Fruit fly (Drosophila melanogaster) whole organism, pupa: Measurements from ENCODE around the gene AttD.
A peak's percentile ranks its signal among the peaks of the same experiment; 100 is the strongest.

Experiments used
- CG10348 ChIP-seq: fragments of 200-800 bp; sonication (Bioruptor generic); IDR thresholded peaks from 2 replicates; pipeline ENCODE4 v1.3.6; 2022; ENCODE audit warnings: missing biosample characterization, missing genetic modification characterization
- CG12605 ChIP-seq: fragments of 200-800 bp; sonication (Bioruptor generic); IDR thresholded peaks from 2 replicates; pipeline ENCODE4 v1.3.6; 2022; ENCODE audit warnings: missing biosample characterization, missing genetic modification characterization
- CG13204 ChIP-seq: fragments of 200-800 bp; sonication (Bioruptor generic); optimal IDR thresholded peaks from 2 replicates; lab custom pipeline; 2018; ENCODE audit warnings: missing biosample characterization, mild to moderate bottlenecking, missing genetic modification characterization, moderate library complexity
- CG14655 ChIP-seq: fragments of 200-800 bp; sonication (Bioruptor generic); optimal IDR thresholded peaks from 3 replicates; lab custom pipeline; 2017; ENCODE audit warnings: mild to moderate bottlenecking, missing biosample characterization, missing genetic modification reagents, missing genetic modification characterization
- CG15710 ChIP-seq: fragments of 200-800 bp; sonication (Bioruptor generic); optimal IDR thresholded peaks from 2 replicates; lab custom pipeline; 2018; ENCODE audit warnings: missing biosample characterization, mild to moderate bottlenecking, missing genetic modification characterization, moderate library complexity
- CG17806 ChIP-seq: fragments of 200-800 bp; sonication (Bioruptor generic); optimal IDR thresholded peaks from 2 replicates; lab custom pipeline; 2018; ENCODE audit warnings: missing biosample characterization, mild to moderate bottlenecking, missing genetic modification characterization, moderate library complexity
- CG32121 ChIP-seq: fragments of 200-800 bp; sonication (Bioruptor generic); IDR thresholded peaks from 2 replicates; pipeline ENCODE4 v1.3.6; 2022; ENCODE audit warnings: missing biosample characterization, missing genetic modification characterization
- CG34367 ChIP-seq: fragments of 200-800 bp; sonication (Bioruptor generic); optimal IDR thresholded peaks from 2 replicates; lab custom pipeline; 2018; ENCODE audit warnings: missing biosample characterization, mild to moderate bottlenecking, missing genetic modification characterization
- CG4496 ChIP-seq: fragments of 200-800 bp; sonication (Bioruptor generic); IDR thresholded peaks from 3 replicates; pipeline ENCODE4 v1.3.6; 2022; ENCODE audit warnings: missing biosample characterization, missing genetic modification characterization
- CG8159 ChIP-seq: fragments of 200-800 bp; sonication (Bioruptor generic); optimal IDR thresholded peaks from 3 replicates; lab custom pipeline; 2018; ENCODE audit warnings: missing biosample characterization, mild to moderate bottlenecking, missing genetic modification characterization, moderate library complexity
- CG8301 ChIP-seq: fragments of 200-800 bp; sonication (Bioruptor generic); optimal IDR thresholded peaks from 2 replicates; lab custom pipeline; 2018; ENCODE audit warnings: missing biosample characterization, mild to moderate bottlenecking, missing genetic modification characterization
- CG9948 ChIP-seq: fragments of 200-800 bp; sonication (Bioruptor generic); optimal IDR thresholded peaks from 2 replicates; lab custom pipeline; 2018; ENCODE audit warnings: missing biosample characterization, mild to moderate bottlenecking, missing genetic modification characterization, moderate library complexity
- D1 ChIP-seq: fragments of 200-800 bp; sonication (Bioruptor generic); optimal IDR thresholded peaks from 2 replicates; lab custom pipeline; 2018; ENCODE audit warnings: missing biosample characterization, mild to moderate bottlenecking, missing genetic modification characterization, moderate library complexity
- EcR ChIP-seq: fragments of 200-800 bp; sonication (Bioruptor generic); optimal IDR thresholded peaks from 3 replicates; lab custom pipeline; 2019; ENCODE audit warnings: missing biosample characterization, missing genetic modification characterization, mild to moderate bottlenecking, moderate library complexity, missing genetic modification reagents
- Ets98B ChIP-seq: fragments of 200-800 bp; sonication (Bioruptor generic); IDR thresholded peaks from 2 replicates; pipeline ENCODE4 v1.3.6; 2022; ENCODE audit warnings: missing biosample characterization, missing genetic modification characterization
- Pif1A ChIP-seq: fragments of 200-800 bp; sonication (Bioruptor generic); optimal IDR thresholded peaks from 3 replicates; lab custom pipeline; 2016; ENCODE audit warnings: missing biosample characterization, missing genetic modification characterization
- Pif1B ChIP-seq: fragments of 200-800 bp; sonication (Bioruptor generic); optimal IDR thresholded peaks from 3 replicates; lab custom pipeline; 2016; ENCODE audit warnings: missing biosample characterization, missing genetic modification characterization
- Snoo ChIP-seq: fragments of 200-800 bp; sonication (Bioruptor generic); optimal IDR thresholded peaks from 3 replicates; lab custom pipeline; 2017; ENCODE audit warnings: missing biosample characterization, mild to moderate bottlenecking, missing genetic modification characterization, inconsistent platforms
- fd96Ca ChIP-seq: fragments of 200-800 bp; sonication (Bioruptor generic); IDR thresholded peaks from 3 replicates; pipeline ENCODE4 v1.3.6; 2022; ENCODE audit warnings: missing biosample characterization, missing genetic modification characterization
- gl ChIP-seq: fragments of 200-800 bp; sonication (Bioruptor generic); optimal IDR thresholded peaks from 2 replicates; lab custom pipeline; 2018; ENCODE audit warnings: missing biosample characterization, mild to moderate bottlenecking, missing genetic modification characterization
- rn ChIP-seq: fragments of 200-800 bp; sonication (Bioruptor generic); IDR thresholded peaks from 2 replicates; pipeline ENCODE4 v1.3.6; 2022; ENCODE audit warnings: missing biosample characterization, missing genetic modification characterization

The AttD gene

DNA sequence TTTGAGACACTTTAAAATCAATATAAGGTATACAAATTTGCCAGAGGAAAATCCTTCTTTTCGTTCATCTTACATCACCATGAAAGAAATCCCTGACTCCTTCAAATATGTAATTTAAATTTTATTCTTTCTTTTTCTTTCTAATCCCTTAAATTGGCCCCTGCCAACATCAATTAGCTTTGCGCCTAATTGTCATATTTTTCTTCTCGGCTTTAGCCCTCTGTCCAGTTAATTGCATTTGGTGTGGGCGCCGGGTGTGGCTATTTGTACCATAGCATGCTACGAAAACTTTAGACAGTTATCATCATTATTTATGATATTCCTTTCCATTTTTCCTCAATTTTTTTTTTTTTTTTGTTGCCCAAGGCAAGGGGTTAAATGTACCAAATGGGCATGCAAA is 5.3 kb downstream of the AttD start, which contains the start of gene CG43175:
TSS of gene CG43175 (plus strand) at position 301 of the 400 bp plus-strand sequence.
- TF ChIP-seq CG13204 (GFP tag; lab: Kevin White, UChicago) (no peak), CG12605 (GFP tag; lab: Robert Waterston, UW) (no peak), Snoo (tag; lab: Kevin White, UChicago) (no peak), Ets98B (GFP tag; lab: Robert Waterston, UW) (no peak), Pif1A (GFP tag; lab: Kevin White, UChicago) (no peak)

DNA sequence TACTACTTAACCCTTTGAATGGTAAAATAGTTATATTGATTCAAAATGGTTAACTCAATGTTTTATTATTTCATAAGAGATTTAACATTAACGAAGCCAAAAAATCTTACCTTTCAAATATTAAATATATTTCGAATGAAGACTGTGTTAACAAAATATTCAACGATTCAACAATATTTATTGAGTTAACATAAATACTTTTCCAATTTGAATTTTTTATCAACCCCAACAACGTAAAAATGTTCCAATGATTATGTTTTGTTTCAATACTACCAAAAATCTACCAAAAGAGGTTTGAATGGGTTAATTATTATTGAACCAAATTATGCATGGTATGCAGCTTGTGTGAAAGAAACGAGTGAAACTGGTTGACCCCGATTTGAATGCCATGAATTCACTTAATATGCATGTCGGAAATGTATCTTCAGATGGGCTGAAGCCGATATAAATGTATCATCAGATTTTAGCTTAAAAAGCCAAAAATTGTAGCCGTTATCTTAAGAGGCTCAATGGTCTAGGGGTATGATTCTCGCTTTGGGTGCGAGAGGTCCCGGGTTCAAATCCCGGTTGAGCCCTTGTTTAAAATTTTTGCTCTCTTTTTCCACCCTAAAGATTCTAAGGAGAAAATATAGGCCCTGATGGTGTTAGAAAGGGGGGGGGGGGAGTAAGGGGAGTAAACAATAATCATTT is 6.3 kb downstream of the AttD start:
- TF ChIP-seq Ets98B (GFP tag; lab: Robert Waterston, UW) (no peak), CG14655 (GFP tag; lab: Kevin White, UChicago) (no peak), CG17806 (tag; lab: Kevin White, UChicago) (no peak), EcR (GFP tag; lab: Kevin White, UChicago) (no peak), CG34367 (tag; lab: Kevin White, UChicago) (no peak), Pif1A (GFP tag; lab: Kevin White, UChicago) (no peak), CG15710 (tag; lab: Kevin White, UChicago) (no peak), Pif1B (GFP tag; lab: Kevin White, UChicago) (no peak), CG32121 (GFP tag; lab: Robert Waterston, UW) (no peak), CG9948 (tag; lab: Kevin White, UChicago) (no peak), D1 (tag; lab: Kevin White, UChicago) (no peak), CG10348 (GFP tag; lab: Robert Waterston, UW) (no peak), CG13204 (GFP tag; lab: Kevin White, UChicago) (no peak), Snoo (tag; lab: Kevin White, UChicago) (no peak)

DNA sequence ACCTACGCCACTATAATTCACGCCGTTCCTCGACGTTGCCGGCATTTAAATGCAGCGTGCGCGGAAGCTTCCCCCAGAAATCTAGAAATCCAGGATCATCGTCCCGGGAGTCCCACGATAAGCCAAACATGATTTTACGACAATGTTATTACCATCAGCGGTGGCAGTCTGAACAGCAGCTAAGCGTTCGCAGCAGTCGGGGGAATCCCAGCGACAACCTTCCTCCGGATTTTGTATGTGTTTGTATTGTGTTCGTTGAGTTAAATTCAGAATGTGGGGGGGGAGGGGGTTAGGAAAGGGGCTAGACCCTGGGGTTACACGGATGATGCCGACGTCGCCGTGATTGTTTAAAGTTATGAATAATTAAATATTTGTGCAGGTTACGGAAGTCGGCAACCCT is 19.0 kb downstream of the AttD start:
- TF ChIP-seq Ets98B (GFP tag; lab: Robert Waterston, UW) = no peak
- no peak for TF ChIP-seq CG8159 (tag; lab: Kevin White, UChicago)
- no peak for TF ChIP-seq CG15710 (tag; lab: Kevin White, UChicago)
- no peak for TF ChIP-seq Snoo (tag; lab: Kevin White, UChicago)
- no peak for TF ChIP-seq CG34367 (tag; lab: Kevin White, UChicago)
- TF ChIP-seq CG14655 (GFP tag; lab: Kevin White, UChicago) = no peak
- TF ChIP-seq CG32121 (GFP tag; lab: Robert Waterston, UW) = no peak
- TF ChIP-seq gl (tag; lab: Kevin White, UChicago) = no peak
- TF ChIP-seq CG12605 (GFP tag; lab: Robert Waterston, UW) = no peak
- TF ChIP-seq D1 (tag; lab: Kevin White, UChicago) = no peak
- TF ChIP-seq CG10348 (GFP tag; lab: Robert Waterston, UW) = no peak
- TF ChIP-seq Pif1B (GFP tag; lab: Kevin White, UChicago) = no peak
- no peak for TF ChIP-seq fd96Ca (GFP tag; lab: Robert Waterston, UW)
- no peak for TF ChIP-seq rn (GFP tag; lab: Robert Waterston, UW)

DNA sequence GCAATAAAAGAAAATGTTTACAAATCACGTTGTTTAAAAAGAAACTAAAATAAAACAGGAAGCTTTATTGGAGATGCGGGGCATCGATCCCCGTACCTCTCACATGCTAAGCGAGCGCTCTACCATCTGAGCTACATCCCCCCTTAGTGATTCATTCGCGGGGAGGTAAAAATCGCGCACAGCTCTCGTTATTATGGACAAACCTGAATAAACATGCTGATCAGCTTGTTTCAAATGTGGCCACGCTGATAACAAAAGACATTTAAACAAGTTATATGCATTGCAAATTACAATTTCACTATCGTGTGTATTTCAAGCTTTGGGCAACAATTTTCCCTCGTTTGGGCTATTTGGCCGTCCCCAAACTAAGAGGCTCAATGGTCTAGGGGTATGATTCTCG is 20.2 kb downstream of the AttD start:
- TF ChIP-seq CG8301 (tag; lab: Kevin White, UChicago) (no peak), CG4496 (peak; percentile 22; the same call in 1 of the 3 replicates), CG14655 (GFP tag; lab: Kevin White, UChicago) (no peak)

DNA sequence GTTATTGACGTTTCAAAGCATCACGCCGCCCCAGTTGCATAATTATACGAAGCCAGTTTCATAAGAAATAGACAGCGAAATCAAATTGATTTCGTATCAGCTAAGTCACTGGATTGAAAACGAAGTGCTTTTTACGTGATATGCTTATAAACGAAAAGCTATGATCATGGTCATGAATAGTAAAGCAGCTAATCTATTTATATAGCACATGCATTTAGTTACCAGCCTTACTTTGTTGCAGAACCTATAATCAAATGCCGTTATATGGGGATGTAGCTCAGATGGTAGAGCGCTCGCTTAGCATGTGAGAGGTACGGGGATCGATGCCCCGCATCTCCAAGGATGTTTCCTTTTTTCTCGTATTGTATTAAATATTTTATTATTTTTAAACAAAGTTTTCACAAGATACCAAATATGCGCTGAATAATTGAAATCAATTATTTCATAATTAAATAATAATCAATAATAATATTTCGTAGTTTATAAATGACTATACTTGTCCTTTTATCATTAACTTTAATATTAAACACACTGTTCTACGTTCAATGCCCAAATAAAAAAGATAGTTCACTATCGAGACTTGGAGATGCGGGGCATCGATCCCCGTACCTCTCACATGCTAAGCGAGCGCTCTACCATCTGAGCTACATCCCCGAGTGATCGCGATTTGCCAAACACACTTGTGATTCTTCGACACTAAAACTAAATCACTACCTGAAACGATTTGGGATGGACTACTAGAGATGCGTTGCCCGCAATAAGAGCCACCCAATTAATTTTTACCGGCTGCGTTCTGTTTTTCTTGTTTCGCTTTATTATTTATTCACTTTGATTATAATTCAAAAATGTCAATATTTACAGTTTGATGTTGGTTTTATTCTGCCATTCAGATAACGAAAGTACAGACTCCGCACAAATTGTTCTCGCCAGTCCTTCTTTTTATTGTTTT is 21.3 kb downstream of the AttD start:
- no peak for TF ChIP-seq CG12605 (GFP tag; lab: Robert Waterston, UW)
- TF ChIP-seq rn (GFP tag; lab: Robert Waterston, UW) = no peak
- no peak for TF ChIP-seq Snoo (tag; lab: Kevin White, UChicago)
- TF ChIP-seq CG17806 (tag; lab: Kevin White, UChicago) = no peak

DNA sequence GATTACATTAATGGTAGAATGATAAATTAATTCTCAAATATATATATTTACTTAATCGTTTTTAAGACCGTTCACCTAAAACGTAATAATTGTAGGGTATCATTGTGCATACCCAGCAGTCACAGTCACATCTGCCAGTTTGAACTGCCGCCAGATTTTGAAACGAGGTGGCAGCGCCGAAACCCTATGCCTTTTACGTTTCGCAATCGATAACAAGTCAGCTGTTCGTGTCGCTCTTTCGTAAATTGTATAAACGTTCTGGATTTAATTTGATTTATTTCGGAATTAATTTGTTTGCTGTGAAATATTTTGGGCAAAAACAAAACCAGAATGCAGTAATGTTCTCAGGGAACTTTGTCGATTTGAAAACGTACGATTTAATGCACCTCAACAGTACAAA is 22.4 kb downstream of the AttD start, which contains the start of gene CG14322:
TSS of gene CG14322 (plus strand) at position 236 of the 400 bp plus-strand sequence.
- TF ChIP-seq CG34367 (tag; lab: Kevin White, UChicago) = no peak
- TF ChIP-seq Pif1A (GFP tag; lab: Kevin White, UChicago) = no peak
- no peak for TF ChIP-seq CG12605 (GFP tag; lab: Robert Waterston, UW)
- no peak for TF ChIP-seq CG4496
- no peak for TF ChIP-seq Ets98B (GFP tag; lab: Robert Waterston, UW)
- TF ChIP-seq Pif1B (GFP tag; lab: Kevin White, UChicago) = no peak
- TF ChIP-seq gl (tag; lab: Kevin White, UChicago) = no peak
- TF ChIP-seq EcR (GFP tag; lab: Kevin White, UChicago) = no peak
- no peak for TF ChIP-seq CG8159 (tag; lab: Kevin White, UChicago)
- no peak for TF ChIP-seq rn (GFP tag; lab: Robert Waterston, UW)
